Fruit fly (Drosophila melanogaster) whole organism, embryonic: ENCODE data around the gene Acp26Ab.

Source experiments
- Antp ChIP-seq: fragments of 200-800 bp; sonication (Bioruptor generic); optimal IDR thresholded peaks from 3 replicates; lab custom pipeline; 2016; ENCODE audit warnings: missing biosample characterization, missing genetic modification characterization
- CG10147 ChIP-seq: fragments of 200-800 bp; sonication (Bioruptor generic); optimal IDR thresholded peaks from 2 replicates; lab custom pipeline; 2019; ENCODE audit warnings: missing biosample characterization, mild to moderate bottlenecking, missing genetic modification characterization, moderate library complexity
- CG10979 ChIP-seq: fragments of 200-800 bp; sonication (Bioruptor generic); optimal IDR thresholded peaks from 2 replicates; lab custom pipeline; 2018; ENCODE audit warnings: missing biosample characterization, mild to moderate bottlenecking, missing genetic modification characterization, moderate library complexity
- CG11723 ChIP-seq: fragments of 200-800 bp; sonication (Bioruptor generic); optimal IDR thresholded peaks from 2 replicates; lab custom pipeline; 2017; ENCODE audit warnings: missing biosample characterization, mild to moderate bottlenecking, missing genetic modification characterization
- CG12071 ChIP-seq: fragments of 200-800 bp; sonication (Bioruptor generic); optimal IDR thresholded peaks from 3 replicates; lab custom pipeline; 2018; ENCODE audit warnings: missing biosample characterization, mild to moderate bottlenecking, missing genetic modification characterization
- CG14441 ChIP-seq: fragments of 200-800 bp; sonication (Bioruptor generic); IDR thresholded peaks from 2 replicates; pipeline ENCODE4 v1.3.6; 2022; ENCODE audit warnings: missing biosample characterization, missing genetic modification characterization
- CG15514 ChIP-seq: fragments of 200-800 bp; sonication (Bioruptor generic); optimal IDR thresholded peaks from 3 replicates; lab custom pipeline; 2017; ENCODE audit warnings: missing biosample characterization, missing genetic modification characterization, mild to moderate bottlenecking, moderate library complexity, missing genetic modification reagents
- CG15601 ChIP-seq: fragments of 200-800 bp; sonication (Bioruptor generic); optimal IDR thresholded peaks from 3 replicates; lab custom pipeline; 2019; ENCODE audit warnings: missing biosample characterization, mild to moderate bottlenecking, missing genetic modification characterization, moderate library complexity
- CG17328 ChIP-seq: fragments of 200-800 bp; sonication (Bioruptor generic); IDR thresholded peaks from 2 replicates; pipeline ENCODE4 v1.3.6; 2022; ENCODE audit warnings: missing biosample characterization, missing genetic modification characterization
- CG17385 ChIP-seq: fragments of 200-800 bp; sonication (Bioruptor generic); optimal IDR thresholded peaks from 3 replicates; lab custom pipeline; 2018; ENCODE audit warnings: missing biosample characterization, mild to moderate bottlenecking, missing genetic modification characterization
- CG17912 ChIP-seq: fragments of 200-800 bp; sonication (Bioruptor generic); optimal IDR thresholded peaks from 2 replicates; lab custom pipeline; 2018; ENCODE audit warnings: missing biosample characterization, mild to moderate bottlenecking, missing genetic modification characterization
- CG18262 ChIP-seq: fragments of 200-800 bp; optimal IDR thresholded peaks from 3 replicates; lab custom pipeline; 2019; ENCODE audit warnings: missing biosample characterization, mild to moderate bottlenecking, missing genetic modification characterization, moderate library complexity
- CG2199 ChIP-seq: fragments of 200-800 bp; sonication (Bioruptor generic); IDR thresholded peaks from 3 replicates; pipeline ENCODE4 v1.3.6; 2022; ENCODE audit warnings: missing biosample characterization, missing genetic modification characterization
- CG32772 ChIP-seq: fragments of 200-800 bp; sonication (Bioruptor generic); IDR thresholded peaks from 2 replicates; pipeline ENCODE4 v1.3.6; 2022; ENCODE audit warnings: missing biosample characterization, missing genetic modification characterization
- CG34224 ChIP-seq: fragments of 200-800 bp; sonication (Bioruptor generic); IDR thresholded peaks from 3 replicates; pipeline ENCODE4 v1.3.6; 2022; ENCODE audit warnings: missing biosample characterization, missing genetic modification characterization; ENCODE audit not compliant: partially characterized antibody
- CG4707 ChIP-seq: fragments of 200-800 bp; sonication (Bioruptor generic); optimal IDR thresholded peaks from 2 replicates; lab custom pipeline; 2018; ENCODE audit warnings: missing biosample characterization, mild to moderate bottlenecking, missing genetic modification characterization, moderate library complexity
- CG6854 ChIP-seq: fragments of 200-800 bp; sonication (Bioruptor generic); optimal IDR thresholded peaks from 3 replicates; lab custom pipeline; 2017; ENCODE audit warnings: missing biosample characterization, mild to moderate bottlenecking, missing genetic modification characterization
- CG7786 ChIP-seq: fragments of 200-800 bp; sonication (Bioruptor generic); optimal IDR thresholded peaks from 2 replicates; lab custom pipeline; 2016; ENCODE audit warnings: missing biosample characterization, missing genetic modification characterization
- CG7928 ChIP-seq: fragments of 200-800 bp; sonication (Bioruptor generic); optimal IDR thresholded peaks from 2 replicates; lab custom pipeline; 2017; ENCODE audit warnings: missing biosample characterization, mild to moderate bottlenecking, missing genetic modification characterization
- CG7963 ChIP-seq: fragments of 200-800 bp; sonication (Bioruptor generic); IDR thresholded peaks from 3 replicates; pipeline ENCODE4 v1.3.6; 2022; ENCODE audit warnings: missing biosample characterization, missing genetic modification characterization; ENCODE audit not compliant: partially characterized antibody
- CG9215 ChIP-seq: fragments of 200-800 bp; sonication (Bioruptor generic); IDR thresholded peaks from 2 replicates; pipeline ENCODE4 v1.3.6; 2022; ENCODE audit warnings: missing biosample characterization, missing genetic modification characterization
- CG9797 ChIP-seq: fragments of 200-800 bp; sonication (Bioruptor generic); optimal IDR thresholded peaks from 3 replicates; lab custom pipeline; 2018; ENCODE audit warnings: missing biosample characterization, mild to moderate bottlenecking, missing genetic modification characterization
- CG9876 ChIP-seq: fragments of 200-800 bp; sonication (Bioruptor generic); optimal IDR thresholded peaks from 2 replicates; lab custom pipeline; 2016; ENCODE audit warnings: missing biosample characterization, missing genetic modification characterization
- Dref ChIP-seq: fragments of 200-800 bp; sonication (Bioruptor generic); IDR thresholded peaks from 2 replicates; pipeline ENCODE4 v1.3.6; 2022; ENCODE audit warnings: missing biosample characterization, missing genetic modification characterization
- Drgx ChIP-seq: fragments of 200-800 bp; sonication (Bioruptor generic); IDR thresholded peaks from 2 replicates; pipeline ENCODE4 v1.3.6; 2022; ENCODE audit warnings: missing biosample characterization, missing genetic modification characterization
- Ets65A ChIP-seq: fragments of 200-800 bp; sonication (Bioruptor generic); peaks from one replicate; lab custom pipeline; 2016; ENCODE audit warnings: missing biosample characterization, missing genetic modification characterization
- Lhr ChIP-seq: fragments of 200-800 bp; sonication (Bioruptor generic); optimal IDR thresholded peaks from 3 replicates; lab custom pipeline; 2017; ENCODE audit warnings: mild to moderate bottlenecking, missing biosample characterization, missing genetic modification reagents, missing genetic modification characterization
- MTF-1 ChIP-seq: fragments of 200-800 bp; sonication (Bioruptor generic); optimal IDR thresholded peaks from 2 replicates; lab custom pipeline; 2018; ENCODE audit warnings: missing biosample characterization, mild to moderate bottlenecking, missing genetic modification characterization, borderline replicate concordance
- Oaz ChIP-seq: fragments of 200-800 bp; sonication (Bioruptor generic); IDR thresholded peaks from 2 replicates; pipeline ENCODE4 v1.3.6; 2022; ENCODE audit warnings: missing biosample characterization, missing genetic modification characterization
- Sry-δ ChIP-seq: fragments of 200-800 bp; sonication (Bioruptor generic); optimal IDR thresholded peaks from 2 replicates; lab custom pipeline; 2016; ENCODE audit warnings: missing biosample characterization, missing genetic modification characterization
- Taf1 ChIP-seq: fragments of 200-800 bp; sonication (Bioruptor generic); IDR thresholded peaks from 2 replicates; pipeline ENCODE4 v1.3.6; 2022; ENCODE audit warnings: missing biosample characterization, missing genetic modification characterization
- ap ChIP-seq: fragments of 200-800 bp; sonication (Bioruptor generic); IDR thresholded peaks from 2 replicates; pipeline ENCODE4 v1.3.6; 2022; ENCODE audit warnings: missing biosample characterization, missing genetic modification characterization
- ara ChIP-seq: fragments of 200-800 bp; sonication (Bioruptor generic); IDR thresholded peaks from 2 replicates; pipeline ENCODE4 v1.3.6; 2022; ENCODE audit warnings: missing biosample characterization, missing genetic modification characterization
- chinmo ChIP-seq: fragments of 200-800 bp; sonication (Bioruptor generic); IDR thresholded peaks from 4 replicates; pipeline ENCODE4 v1.3.6; 2022; ENCODE audit warnings: missing biosample characterization, missing genetic modification characterization; ENCODE audit not compliant: partially characterized antibody
- crp ChIP-seq, 2 experiments: fragments of 200-800 bp; sonication (Bioruptor generic); optimal IDR thresholded peaks; 2 replicates in 1 of 2; 3 replicates in 1 of 2; lab custom pipeline; 2017; ENCODE audit warnings: missing biosample characterization in 2 of 2, missing genetic modification characterization in 2 of 2, mild to moderate bottlenecking in 1 of 2, moderate library complexity in 1 of 2
- ems ChIP-seq: fragments of 200-800 bp; sonication (Bioruptor generic); optimal IDR thresholded peaks from 3 replicates; lab custom pipeline; 2016; ENCODE audit warnings: missing biosample characterization, missing genetic modification characterization
- gcm ChIP-seq: fragments of 200-800 bp; sonication (Bioruptor generic); optimal IDR thresholded peaks from 2 replicates; lab custom pipeline; 2019; ENCODE audit warnings: missing biosample characterization, mild to moderate bottlenecking, missing genetic modification characterization, moderate library complexity
- ken ChIP-seq: fragments of 200-800 bp; sonication (Bioruptor generic); IDR thresholded peaks from 3 replicates; pipeline ENCODE4 v1.3.6; 2022; ENCODE audit warnings: missing biosample characterization, missing genetic modification characterization
- mirr ChIP-seq: fragments of 200-800 bp; sonication (Bioruptor generic); optimal IDR thresholded peaks from 3 replicates; lab custom pipeline; 2018; ENCODE audit warnings: missing biosample characterization, mild to moderate bottlenecking, missing genetic modification characterization
- nerfin-1 ChIP-seq: fragments of 200-800 bp; sonication (Bioruptor generic); optimal IDR thresholded peaks from 3 replicates; lab custom pipeline; 2019; ENCODE audit warnings: missing biosample characterization, mild to moderate bottlenecking, missing genetic modification characterization, moderate library complexity
- psq ChIP-seq: fragments of 200-800 bp; sonication (Bioruptor generic); optimal IDR thresholded peaks from 2 replicates; lab custom pipeline; 2017; ENCODE audit warnings: missing biosample characterization, missing genetic modification characterization
- repo ChIP-seq: fragments of 200-800 bp; sonication (Bioruptor generic); optimal IDR thresholded peaks from 2 replicates; lab custom pipeline; 2016; ENCODE audit warnings: missing biosample characterization, missing genetic modification characterization
- ro ChIP-seq: fragments of 200-800 bp; sonication (Bioruptor generic); IDR thresholded peaks from 2 replicates; pipeline ENCODE4 v1.3.6; 2022; ENCODE audit warnings: missing biosample characterization, missing genetic modification characterization
- row ChIP-seq: fragments of 200-800 bp; sonication (Bioruptor generic); IDR thresholded peaks from 3 replicates; pipeline ENCODE4 v1.3.6; 2022; ENCODE audit warnings: missing biosample characterization, missing genetic modification characterization
- sens-2 ChIP-seq: fragments of 200-800 bp; sonication (Bioruptor generic); IDR thresholded peaks from 2 replicates; pipeline ENCODE4 v1.3.6; 2022; ENCODE audit warnings: missing biosample characterization, missing genetic modification characterization
- ssp ChIP-seq: fragments of 200-800 bp; sonication (Bioruptor generic); IDR thresholded peaks from 2 replicates; pipeline ENCODE4 v1.3.6; 2022; ENCODE audit warnings: missing biosample characterization, missing genetic modification characterization
- tap ChIP-seq: fragments of 200-800 bp; optimal IDR thresholded peaks from 3 replicates; lab custom pipeline; 2019; ENCODE audit warnings: missing biosample characterization, mild to moderate bottlenecking, missing genetic modification characterization, moderate library complexity
- zfh2 ChIP-seq: fragments of 200-800 bp; sonication (Bioruptor generic); optimal IDR thresholded peaks from 2 replicates; lab custom pipeline; 2016; ENCODE audit warnings: missing biosample characterization, missing genetic modification characterization

Acp26Ab gene

dm6 chr2L:5906893-5907850 lies 14.5 kb upstream of the Acp26Ab start, which contains the start of gene bchs:
bchs (plus strand) TSS chr2L:5907169.
- peak; percentile 90 for TF ChIP-seq CG4707
- TF ChIP-seq zfh2: peak; percentile 48
- TF ChIP-seq CG15601 (tag; lab: Kevin White, UChicago): peak; percentile 97
- TF ChIP-seq Ets65A (GFP tag; lab: Kevin White, UChicago): peak; percentile 90
- peak; percentile 96 for TF ChIP-seq mirr
- TF ChIP-seq Dref: peak; percentile 83
- peak; percentile 30; the same call in 1 of the 3 replicates for TF ChIP-seq row (GFP tag; lab: Robert Waterston, UW)
- TF ChIP-seq ssp (GFP tag; lab: Robert Waterston, UW): no peak
- peak; percentile 95 for TF ChIP-seq MTF-1 (GFP tag; lab: Kevin White, UChicago)
- peak; percentile 87 for TF ChIP-seq gcm (GFP tag; lab: Kevin White, UChicago)
- peak; percentile 85 for TF ChIP-seq CG17385 (GFP tag; lab: Kevin White, UChicago)
- TF ChIP-seq CG9215 (GFP tag; lab: Robert Waterston, UW): no peak
- TF ChIP-seq Taf1 (GFP tag; lab: Robert Waterston, UW): peak; percentile 38; the same call in 1 of the 2 replicates
- peak; percentile 67 for TF ChIP-seq Antp (GFP tag; lab: Kevin White, UChicago)
- peak; percentile 63 for TF ChIP-seq CG34224 (GFP tag; lab: Robert Waterston, UW)
- TF ChIP-seq CG7786 (GFP tag; lab: Kevin White, UChicago): peak; percentile 53
- peak; percentile 68 for TF ChIP-seq CG10979 (tag; lab: Kevin White, UChicago)
- TF ChIP-seq ro (GFP tag; lab: Robert Waterston, UW): no peak
- TF ChIP-seq ems: peak; percentile 62
- TF ChIP-seq CG17912 (GFP tag; lab: Kevin White, UChicago): peak; percentile 92
- peak; percentile 17 for TF ChIP-seq CG9797 (GFP tag; lab: Kevin White, UChicago)
- peak; percentile 52 for TF ChIP-seq CG2199
- no peak for TF ChIP-seq CG18262 (tag; lab: Kevin White, UChicago)
- TF ChIP-seq CG7928 (GFP tag; lab: Kevin White, UChicago): peak; percentile 67
- TF ChIP-seq crp (GFP tag; optimal IDR thresholded peaks at IDR 0.05; lab: Kevin White, UChicago): peak; percentile 67 to 96
- no peak for TF ChIP-seq Oaz (GFP tag; lab: Robert Waterston, UW)
- peak; percentile 71 for TF ChIP-seq repo (GFP tag; lab: Kevin White, UChicago)
- TF ChIP-seq sens-2 (GFP tag; lab: Robert Waterston, UW): peak; percentile 68; the same call in 1 of the 2 replicates
- TF ChIP-seq CG7963 (GFP tag; lab: Robert Waterston, UW): no peak
- TF ChIP-seq psq: peak; percentile 97
- no peak for TF ChIP-seq tap (tag; lab: Kevin White, UChicago)
- TF ChIP-seq ken (GFP tag; lab: Robert Waterston, UW): peak; percentile 75; the same call in 2 of the 3 replicates
- TF ChIP-seq chinmo (GFP tag; lab: Robert Waterston, UW): 0 out of 4 replicates have a peak, but pooled peaks have one; percentile 69
- no peak for TF ChIP-seq Drgx (GFP tag; lab: Robert Waterston, UW)
- TF ChIP-seq CG6854 (GFP tag; lab: Kevin White, UChicago): peak; percentile 93
- peak; percentile 72 for TF ChIP-seq CG17328
- TF ChIP-seq CG12071: peak; percentile 97
- peak; percentile 87 for TF ChIP-seq Lhr (GFP tag; lab: Kevin White, UChicago)
- peak; percentile 77 for TF ChIP-seq CG10147 (GFP tag; lab: Kevin White, UChicago)
- peak; percentile 42 for TF ChIP-seq Sry-δ (GFP tag; lab: Kevin White, UChicago)
- TF ChIP-seq CG14441 (GFP tag; lab: Robert Waterston, UW): peak; percentile 60; the same call in 1 of the 2 replicates
- TF ChIP-seq ara: peak; percentile 79; the same call in 1 of the 2 replicates
- TF ChIP-seq CG9876: peak; percentile 65
- peak; percentile 89 for TF ChIP-seq CG15514
- peak; percentile 86 for TF ChIP-seq nerfin-1
- no peak for TF ChIP-seq CG32772 (GFP tag; lab: Robert Waterston, UW)
- peak; percentile 39; the same call in 1 of the 2 replicates for TF ChIP-seq ap (GFP tag; lab: Robert Waterston, UW)
- TF ChIP-seq CG11723: peak; percentile 92
